Fruit fly (Drosophila melanogaster) S2 (cell line): ENCODE data around the gene brat.

Source experiments
- CG8478 ChIP-seq: fragments of >200 bp; optimal IDR thresholded peaks from 2 replicates; lab custom pipeline; 2018
- CTCF ChIP-seq, 2 experiments: fragments of >200 bp; optimal IDR thresholded peaks; 2 replicates each; lab custom pipeline; 2018

DNA sequence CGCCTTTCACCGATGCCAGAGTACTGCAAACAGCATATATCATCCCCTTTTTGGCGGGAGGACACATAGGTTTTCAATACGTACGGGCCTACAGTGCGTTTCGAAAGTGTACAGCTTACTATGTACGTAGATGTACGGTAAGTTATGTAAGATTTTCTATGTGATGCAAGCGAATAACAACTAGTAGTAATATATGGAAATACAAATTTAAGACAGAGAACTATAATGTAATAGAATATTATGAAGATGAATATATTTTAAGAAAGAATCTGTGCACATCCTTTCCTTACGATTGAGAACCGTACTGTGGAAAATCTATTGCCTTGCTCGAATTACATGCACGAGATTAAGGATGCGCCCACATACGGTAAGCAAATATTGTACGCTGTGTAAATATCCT, 84.3 kb downstream of the brat start:
- TF ChIP-seq CG8478 (lab: Kevin White, UChicago) (no peak), CTCF (optimal IDR thresholded peaks at IDR 0.05; lab: Kevin White, UChicago) (no peak)
